Worm (Caenorhabditis elegans): ENCODE data around the gene lgx-1.

- TF ChIP-seq elt-3 (tag; optimal IDR thresholded peaks at IDR 0.05) (no peak), sea-2 (GFP tag; optimal IDR thresholded peaks at IDR 0.05) (no peak), skn-1 (tag; optimal IDR thresholded peaks at IDR 0.05) (no peak), ama-1 (optimal IDR thresholded peaks at IDR 0.05) (no peak), ceh-28 (tag; optimal IDR thresholded peaks at IDR 0.05) (no peak)
Observed at ce11 chrX:5514984-5515383, 23.3 kb downstream of the lgx-1 start, which contains the start of gene T23F2.4.
